Fruit fly (Drosophila melanogaster) whole organism, embryonic: Measurements from ENCODE around the gene CG6511.

Experiments
- BEAF-32 ChIP-seq: fragments of 200-800 bp; sonication (Bioruptor generic); optimal IDR thresholded peaks from 3 replicates; lab custom pipeline; 2017; ENCODE audit warnings: missing biosample characterization, missing genetic modification characterization, mild to moderate bottlenecking, moderate library complexity, missing genetic modification reagents
- Bgb ChIP-seq: fragments of 200-800 bp; sonication (Bioruptor generic); IDR thresholded peaks from 2 replicates; pipeline ENCODE4 v1.3.6; 2022; ENCODE audit warnings: missing biosample characterization, missing genetic modification characterization; ENCODE audit not compliant: partially characterized antibody
- CG11093 ChIP-seq: fragments of 200-800 bp; sonication (Bioruptor generic); IDR thresholded peaks from 3 replicates; pipeline ENCODE4 v1.3.6; 2022; ENCODE audit warnings: missing biosample characterization, missing genetic modification characterization
- CG11247 ChIP-seq: fragments of 200-800 bp; sonication (Bioruptor generic); IDR thresholded peaks from 2 replicates; pipeline ENCODE4 v1.3.6; 2022; ENCODE audit warnings: missing biosample characterization, missing genetic modification characterization
- CG12299 ChIP-seq: fragments of 200-800 bp; sonication (Bioruptor generic); optimal IDR thresholded peaks from 2 replicates; lab custom pipeline; 2018; ENCODE audit warnings: missing biosample characterization, mild to moderate bottlenecking, missing genetic modification characterization
- CG14014 ChIP-seq: fragments of 200-800 bp; sonication (Bioruptor generic); IDR thresholded peaks from 2 replicates; pipeline ENCODE4 v1.3.6; 2022; ENCODE audit warnings: missing biosample characterization, missing genetic modification characterization
- CG14441 ChIP-seq: fragments of 200-800 bp; sonication (Bioruptor generic); IDR thresholded peaks from 2 replicates; pipeline ENCODE4 v1.3.6; 2022; ENCODE audit warnings: missing biosample characterization, missing genetic modification characterization
- CG14667 ChIP-seq: fragments of 200-800 bp; sonication (Bioruptor generic); IDR thresholded peaks from 2 replicates; pipeline ENCODE4 v1.3.6; 2022; ENCODE audit warnings: missing biosample characterization, missing genetic modification characterization
- CG17359 ChIP-seq: fragments of 200-800 bp; sonication (Bioruptor generic); optimal IDR thresholded peaks from 3 replicates; lab custom pipeline; 2018; ENCODE audit warnings: missing biosample characterization, mild to moderate bottlenecking, missing genetic modification characterization, moderate library complexity
- CG17912 ChIP-seq: fragments of 200-800 bp; sonication (Bioruptor generic); optimal IDR thresholded peaks from 2 replicates; lab custom pipeline; 2018; ENCODE audit warnings: missing biosample characterization, mild to moderate bottlenecking, missing genetic modification characterization
- CG18764 ChIP-seq: fragments of 200-800 bp; sonication (Bioruptor generic); optimal IDR thresholded peaks from 3 replicates; lab custom pipeline; 2016; ENCODE audit warnings: missing biosample characterization, missing genetic modification characterization
- CG2199 ChIP-seq: fragments of 200-800 bp; sonication (Bioruptor generic); IDR thresholded peaks from 3 replicates; pipeline ENCODE4 v1.3.6; 2022; ENCODE audit warnings: missing biosample characterization, missing genetic modification characterization
- CG2712 ChIP-seq: fragments of 200-800 bp; optimal IDR thresholded peaks from 3 replicates; lab custom pipeline; 2019; ENCODE audit warnings: missing biosample characterization, mild to moderate bottlenecking, missing genetic modification characterization, moderate library complexity
- CG32532 ChIP-seq: fragments of 200-800 bp; sonication (Bioruptor generic); IDR thresholded peaks from 2 replicates; pipeline ENCODE4 v1.3.6; 2022; ENCODE audit warnings: missing biosample characterization, missing genetic modification characterization
- CG33213 ChIP-seq: fragments of 200-800 bp; sonication (Bioruptor generic); optimal IDR thresholded peaks from 3 replicates; lab custom pipeline; 2016; ENCODE audit warnings: missing biosample characterization, missing genetic modification characterization
- CG34422 ChIP-seq: fragments of 200-800 bp; sonication (Bioruptor generic); IDR thresholded peaks from 3 replicates; pipeline ENCODE4 v1.3.6; 2022; ENCODE audit warnings: missing biosample characterization, missing genetic modification characterization
- CG42726 ChIP-seq: fragments of 200-800 bp; sonication (Bioruptor generic); IDR thresholded peaks from 2 replicates; pipeline ENCODE4 v1.3.6; 2022; ENCODE audit warnings: missing biosample characterization, missing genetic modification characterization; ENCODE audit not compliant: partially characterized antibody
- CG6654 ChIP-seq: fragments of 200-800 bp; sonication (Bioruptor generic); optimal IDR thresholded peaks from 2 replicates; lab custom pipeline; 2017; ENCODE audit warnings: missing biosample characterization, mild to moderate bottlenecking, missing genetic modification characterization
- CG8765 ChIP-seq: fragments of 200-800 bp; sonication (Bioruptor generic); IDR thresholded peaks from 2 replicates; pipeline ENCODE4 v1.3.6; 2022; ENCODE audit warnings: missing biosample characterization, missing genetic modification characterization
- CG9817 ChIP-seq: fragments of 200-800 bp; sonication (Bioruptor generic); optimal IDR thresholded peaks from 2 replicates; lab custom pipeline; 2018; ENCODE audit warnings: missing biosample characterization, mild to moderate bottlenecking, missing genetic modification characterization, moderate library complexity
- CTCF ChIP-seq: fragments of 200-800 bp; sonication (Bioruptor generic); optimal IDR thresholded peaks from 2 replicates; lab custom pipeline; 2017; ENCODE audit warnings: missing biosample characterization, mild to moderate bottlenecking, missing genetic modification characterization, moderate library complexity
- Dbx ChIP-seq: fragments of 200-800 bp; sonication (Bioruptor generic); IDR thresholded peaks from 3 replicates; pipeline ENCODE4 v1.3.6; 2022; ENCODE audit warnings: missing biosample characterization, missing genetic modification characterization
- Dek ChIP-seq: fragments of 200-800 bp; sonication (Bioruptor generic); optimal IDR thresholded peaks from 3 replicates; lab custom pipeline; 2019; ENCODE audit warnings: missing biosample characterization, mild to moderate bottlenecking, missing genetic modification characterization, moderate library complexity
- Dip2 ChIP-seq: fragments of 200-800 bp; sonication (Bioruptor generic); IDR thresholded peaks from 2 replicates; pipeline ENCODE4 v1.3.6; 2022; ENCODE audit warnings: missing biosample characterization, missing genetic modification characterization
- GATAe ChIP-seq: fragments of 200-800 bp; sonication (Bioruptor generic); conservative IDR thresholded peaks from 2 replicates; pipeline ENCODE4 v1.3.6; 2022; ENCODE audit warnings: missing biosample characterization, missing genetic modification characterization
- Gug ChIP-seq: fragments of 200-800 bp; sonication (Bioruptor generic); IDR thresholded peaks from 4 replicates; pipeline ENCODE4 v1.3.6; 2022; ENCODE audit warnings: missing biosample characterization, missing genetic modification characterization
- HLHmδ ChIP-seq: fragments of 200-800 bp; sonication (Bioruptor generic); optimal IDR thresholded peaks from 2 replicates; lab custom pipeline; 2018; ENCODE audit warnings: missing biosample characterization, mild to moderate bottlenecking, missing genetic modification characterization, moderate library complexity
- HmgZ ChIP-seq: fragments of 200-800 bp; sonication (Bioruptor generic); optimal IDR thresholded peaks from 2 replicates; lab custom pipeline; 2018; ENCODE audit warnings: missing biosample characterization, mild to moderate bottlenecking, missing genetic modification characterization
- Hr3 ChIP-seq: fragments of 200-800 bp; sonication (Bioruptor generic); optimal IDR thresholded peaks from 3 replicates; lab custom pipeline; 2016; ENCODE audit warnings: missing biosample characterization, missing genetic modification characterization
- Mrtf ChIP-seq: fragments of 200-800 bp; sonication (Bioruptor generic); IDR thresholded peaks from 3 replicates; pipeline ENCODE4 v1.3.6; 2022; ENCODE audit warnings: missing biosample characterization, missing genetic modification characterization
- Ptx1 ChIP-seq: fragments of 200-800 bp; sonication (Bioruptor generic); IDR thresholded peaks from 2 replicates; pipeline ENCODE4 v1.3.6; 2022; ENCODE audit warnings: missing biosample characterization, missing genetic modification characterization
- Rfx ChIP-seq: fragments of 200-800 bp; sonication (Bioruptor generic); IDR thresholded peaks from 2 replicates; pipeline ENCODE4 v1.3.6; 2022; ENCODE audit warnings: missing biosample characterization, missing genetic modification characterization
- Sox102F ChIP-seq: fragments of 200-800 bp; sonication (Bioruptor generic); optimal IDR thresholded peaks from 2 replicates; lab custom pipeline; 2018; ENCODE audit warnings: missing biosample characterization, mild to moderate bottlenecking, missing genetic modification characterization, moderate library complexity
- Sry-δ ChIP-seq: fragments of 200-800 bp; sonication (Bioruptor generic); optimal IDR thresholded peaks from 2 replicates; lab custom pipeline; 2016; ENCODE audit warnings: missing biosample characterization, missing genetic modification characterization
- Xbp1 ChIP-seq: fragments of 200-800 bp; sonication (Bioruptor generic); optimal IDR thresholded peaks from 3 replicates; lab custom pipeline; 2016; ENCODE audit warnings: missing biosample characterization, mild to moderate bottlenecking, missing genetic modification characterization
- amos ChIP-seq: fragments of 200-800 bp; sonication (Bioruptor generic); IDR thresholded peaks from 2 replicates; pipeline ENCODE4 v1.3.6; 2022; ENCODE audit warnings: missing biosample characterization, missing genetic modification characterization; ENCODE audit not compliant: partially characterized antibody
- ap ChIP-seq: fragments of 200-800 bp; sonication (Bioruptor generic); IDR thresholded peaks from 2 replicates; pipeline ENCODE4 v1.3.6; 2022; ENCODE audit warnings: missing biosample characterization, missing genetic modification characterization
- br ChIP-seq: fragments of >200 bp; optimal IDR thresholded peaks from 2 replicates; lab custom pipeline; 2017
- dysf ChIP-seq: fragments of 200-800 bp; sonication (Bioruptor generic); IDR thresholded peaks from 3 replicates; pipeline ENCODE4 v1.3.6; 2022; ENCODE audit warnings: missing biosample characterization, missing genetic modification characterization
- fd3F ChIP-seq: fragments of 200-800 bp; sonication (Bioruptor generic); optimal IDR thresholded peaks from 2 replicates; lab custom pipeline; 2018; ENCODE audit warnings: missing biosample characterization, mild to moderate bottlenecking, missing genetic modification characterization, moderate library complexity
- gem ChIP-seq: fragments of 200-800 bp; sonication (Bioruptor generic); optimal IDR thresholded peaks from 2 replicates; lab custom pipeline; 2019; ENCODE audit warnings: missing biosample characterization, mild to moderate bottlenecking, missing genetic modification characterization, moderate library complexity
- kah ChIP-seq: fragments of 200-800 bp; sonication (Bioruptor generic); optimal IDR thresholded peaks from 2 replicates; lab custom pipeline; 2018; ENCODE audit warnings: missing biosample characterization, mild to moderate bottlenecking, missing genetic modification characterization
- lilli ChIP-seq: fragments of 200-800 bp; sonication (Bioruptor generic); optimal IDR thresholded peaks from 3 replicates; lab custom pipeline; 2016; ENCODE audit warnings: missing biosample characterization, missing genetic modification characterization
- mam ChIP-seq: fragments of 200-800 bp; sonication (Bioruptor generic); optimal IDR thresholded peaks from 3 replicates; lab custom pipeline; 2016; ENCODE audit warnings: missing biosample characterization, missing genetic modification characterization
- onecut ChIP-seq: fragments of 200-800 bp; sonication (Bioruptor generic); IDR thresholded peaks from 2 replicates; pipeline ENCODE4 v1.3.6; 2022; ENCODE audit warnings: missing biosample characterization, missing genetic modification characterization
- peb ChIP-seq: fragments of 200-800 bp; sonication (Bioruptor generic); IDR thresholded peaks from 2 replicates; pipeline ENCODE4 v1.3.6; 2022; ENCODE audit warnings: missing biosample characterization, missing genetic modification characterization
- phol ChIP-seq: fragments of 200-800 bp; sonication (Bioruptor generic); optimal IDR thresholded peaks from 3 replicates; lab custom pipeline; 2018; ENCODE audit warnings: missing biosample characterization, mild to moderate bottlenecking, missing genetic modification characterization, moderate library complexity
- pita ChIP-seq: fragments of 200-800 bp; sonication (Bioruptor generic); optimal IDR thresholded peaks from 2 replicates; lab custom pipeline; 2017; ENCODE audit warnings: missing biosample characterization, mild to moderate bottlenecking, missing genetic modification characterization
- ro ChIP-seq: fragments of 200-800 bp; sonication (Bioruptor generic); IDR thresholded peaks from 2 replicates; pipeline ENCODE4 v1.3.6; 2022; ENCODE audit warnings: missing biosample characterization, missing genetic modification characterization
- row ChIP-seq: fragments of 200-800 bp; sonication (Bioruptor generic); IDR thresholded peaks from 3 replicates; pipeline ENCODE4 v1.3.6; 2022; ENCODE audit warnings: missing biosample characterization, missing genetic modification characterization
- stwl ChIP-seq: fragments of 200-800 bp; sonication (Bioruptor generic); optimal IDR thresholded peaks from 3 replicates; lab custom pipeline; 2018; ENCODE audit warnings: missing biosample characterization, mild to moderate bottlenecking, missing genetic modification characterization, moderate library complexity
- sug ChIP-seq: fragments of 200-800 bp; optimal IDR thresholded peaks from 2 replicates; lab custom pipeline; 2019; ENCODE audit warnings: missing biosample characterization, mild to moderate bottlenecking, missing genetic modification characterization, moderate library complexity

Gene CG6511

dm6 chr3L:8748839-8749238 lies 27.7 kb downstream of the CG6511 start (continued):
- TF ChIP-seq kah (GFP tag; lab: Kevin White, UChicago) (no peak), Gug (0 out of 4 replicates have a peak, but pooled peaks have one; percentile 55), Ptx1 (GFP tag; lab: Robert Waterston, UW) (peak; percentile 71), CTCF (GFP tag; lab: Kevin White, UChicago) (peak; percentile 98), row (0 out of 3 replicates have a peak, but pooled peaks have one; percentile 8), BEAF-32 (no peak), CG17359 (peak; percentile 22), ro (no peak), GATAe (no peak), CG12299 (tag; lab: Kevin White, UChicago) (no peak), HLHmδ (GFP tag; lab: Kevin White, UChicago) (no peak), br (lab: Kevin White, UChicago) (no peak), CG2199 (GFP tag; lab: Robert Waterston, UW) (peak; percentile 96), gem (tag; lab: Kevin White, UChicago) (peak; percentile 19), amos (GFP tag; lab: Robert Waterston, UW) (peak; percentile 34), CG14667 (GFP tag; lab: Robert Waterston, UW) (0 out of 2 replicates have a peak, but pooled peaks have one; percentile 15), Dek (tag; lab: Kevin White, UChicago) (no peak), peb (GFP tag; lab: Robert Waterston, UW) (no peak), CG2712 (tag; lab: Kevin White, UChicago) (peak; percentile 32), phol (tag; lab: Kevin White, UChicago) (peak; percentile 51), lilli (GFP tag; lab: Kevin White, UChicago) (peak; percentile 13), CG42726 (GFP tag; lab: Robert Waterston, UW) (peak; percentile 75), Mrtf (peak; percentile 43; the same call in 2 of the 3 replicates), CG11247 (GFP tag; lab: Robert Waterston, UW) (peak; percentile 64), CG17912 (peak; percentile 3), Dip2 (peak; percentile 100), sug (peak; percentile 25), CG34422 (GFP tag; lab: Robert Waterston, UW) (peak; percentile 15; the same call in 1 of the 3 replicates), onecut (GFP tag; lab: Robert Waterston, UW) (peak; percentile 18; the same call in 1 of the 2 replicates), Xbp1 (GFP tag; lab: Kevin White, UChicago) (peak; percentile 70), pita (GFP tag; lab: Kevin White, UChicago) (peak; percentile 54), CG8765 (GFP tag; lab: Robert Waterston, UW) (no peak), Bgb (GFP tag; lab: Robert Waterston, UW) (peak; percentile 40), CG18764 (GFP tag; lab: Kevin White, UChicago) (peak; percentile 8), stwl (peak; percentile 65), ap (GFP tag; lab: Robert Waterston, UW) (0 out of 2 replicates have a peak, but pooled peaks have one; percentile 14), CG9817 (tag; lab: Kevin White, UChicago) (peak; percentile 51), fd3F (no peak), mam (GFP tag; lab: Kevin White, UChicago) (peak; percentile 15), HmgZ (tag; lab: Kevin White, UChicago) (peak; percentile 17), Rfx (peak; percentile 83), Hr3 (GFP tag; lab: Kevin White, UChicago) (peak; percentile 1), Dbx (GFP tag; lab: Robert Waterston, UW) (peak; percentile 58; the same call in 2 of the 3 replicates), CG14441 (GFP tag; lab: Robert Waterston, UW) (peak; percentile 45), CG32532 (GFP tag; lab: Robert Waterston, UW) (peak; percentile 79), CG14014 (no peak), CG33213 (GFP tag; lab: Kevin White, UChicago) (peak; percentile 25), CG6654 (GFP tag; lab: Kevin White, UChicago) (no peak), Sry-δ (GFP tag; lab: Kevin White, UChicago) (no peak), CG11093 (GFP tag; lab: Robert Waterston, UW) (no peak), Sox102F (GFP tag; lab: Kevin White, UChicago) (peak; percentile 28), dysf (GFP tag; lab: Robert Waterston, UW) (peak; percentile 53; the same call in 2 of the 3 replicates)
